Fruit fly (Drosophila melanogaster) whole organism, prepupa: ENCODE results near the gene Nmd3.

Experiments
- CG3032 ChIP-seq: fragments of 200-800 bp; optimal IDR thresholded peaks from 2 replicates; lab custom pipeline; 2019; ENCODE audit warnings: missing biosample characterization, mild to moderate bottlenecking, missing genetic modification characterization, moderate library complexity
- CG6276 ChIP-seq: fragments of 200-800 bp; sonication (Bioruptor generic); optimal IDR thresholded peaks from 2 replicates; lab custom pipeline; 2017; ENCODE audit warnings: missing biosample characterization, mild to moderate bottlenecking, missing genetic modification characterization
- Eip93F ChIP-seq: fragments of 200-800 bp; sonication (Bioruptor generic); optimal IDR thresholded peaks from 2 replicates; lab custom pipeline; 2016; ENCODE audit warnings: missing biosample characterization, mild to moderate bottlenecking, missing genetic modification characterization
- Gug ChIP-seq: fragments of 200-800 bp; sonication (Bioruptor generic); IDR thresholded peaks from 2 replicates; pipeline ENCODE4 v1.3.6; 2022; ENCODE audit warnings: missing biosample characterization, missing genetic modification characterization
- Hr39 ChIP-seq: fragments of 200-800 bp; sonication (Bioruptor generic); optimal IDR thresholded peaks from 2 replicates; lab custom pipeline; 2016; ENCODE audit warnings: missing biosample characterization, missing genetic modification characterization
- Hr4 ChIP-seq: fragments of 200-800 bp; sonication (Bioruptor generic); optimal IDR thresholded peaks from 3 replicates; lab custom pipeline; 2016; ENCODE audit warnings: missing biosample characterization, missing genetic modification characterization
- OdsH ChIP-seq: fragments of 200-800 bp; sonication (Bioruptor generic); optimal IDR thresholded peaks from 3 replicates; lab custom pipeline; 2016; ENCODE audit warnings: missing biosample characterization, missing genetic modification characterization
- achi ChIP-seq: fragments of 200-800 bp; sonication (Bioruptor generic); optimal IDR thresholded peaks from 3 replicates; lab custom pipeline; 2016; ENCODE audit warnings: missing biosample characterization, missing genetic modification characterization
- cyc ChIP-seq: fragments of 200-800 bp; sonication (Bioruptor generic); optimal IDR thresholded peaks from 3 replicates; lab custom pipeline; 2016; ENCODE audit warnings: missing biosample characterization, missing genetic modification characterization
- spab ChIP-seq: fragments of 200-800 bp; sonication (Bioruptor generic); optimal IDR thresholded peaks from 2 replicates; lab custom pipeline; 2017; ENCODE audit warnings: missing biosample characterization, mild to moderate bottlenecking, missing genetic modification characterization, missing genetic modification reagents
- topi ChIP-seq: fragments of 200-800 bp; sonication (Bioruptor generic); optimal IDR thresholded peaks from 3 replicates; lab custom pipeline; 2016; ENCODE audit warnings: missing biosample characterization, missing genetic modification characterization

DNA sequence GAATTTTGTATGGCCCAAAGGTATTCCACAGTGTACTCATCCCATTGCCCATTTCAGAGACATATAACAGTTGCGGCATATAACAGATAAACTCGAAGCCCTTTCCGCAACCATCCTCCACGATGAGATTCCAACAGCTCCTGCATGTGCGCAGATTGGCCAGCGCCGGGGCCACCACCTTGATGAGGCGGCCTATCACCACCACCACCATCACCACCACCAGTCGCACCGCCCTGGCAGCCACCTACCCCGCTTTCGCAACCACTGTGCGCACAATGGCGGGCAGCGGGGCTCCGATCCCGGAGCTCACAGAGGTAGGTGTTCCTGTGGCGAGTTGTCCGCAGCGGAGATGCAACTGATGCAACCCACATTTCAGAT, 41.5 kb downstream of the Nmd3 start:
- TF ChIP-seq Hr39 (GFP tag; lab: Kevin White, UChicago) (no peak), achi (GFP tag; lab: Kevin White, UChicago) (no peak), topi (GFP tag; lab: Kevin White, UChicago) (no peak), spab (GFP tag; lab: Kevin White, UChicago) (no peak), cyc (GFP tag; lab: Kevin White, UChicago) (no peak), CG3032 (tag; lab: Kevin White, UChicago) (no peak), Eip93F (GFP tag; lab: Kevin White, UChicago) (no peak), Gug (no peak), OdsH (GFP tag; lab: Kevin White, UChicago) (no peak), Hr4 (no peak), CG6276 (GFP tag; lab: Kevin White, UChicago) (no peak)
